Worm (Caenorhabditis elegans) whole organism, L1 larva: ENCODE measurements around the gene B0563.10.

Experiments
- C16A3.4 ChIP-seq: fragments of 150-350 bp; optimal IDR thresholded peaks from 2 replicates; lab custom pipeline; 2014; ENCODE audit warnings: missing biosample characterization, missing genetic modification characterization
- alr-1 ChIP-seq: fragments of 200-800 bp; sonication (Bioruptor generic); optimal IDR thresholded peaks from 2 replicates; lab custom pipeline; 2018; ENCODE audit warnings: borderline replicate concordance, mild to moderate bottlenecking, missing genetic modification characterization, missing compliant biosample characterization
- ceh-8 ChIP-seq: fragments of 200-800 bp; sonication (Bioruptor generic); optimal IDR thresholded peaks from 2 replicates; lab custom pipeline; 2018; ENCODE audit warnings: mild to moderate bottlenecking, missing genetic modification characterization, moderate library complexity, missing compliant biosample characterization
- ceh-82 ChIP-seq, 3 experiments: fragments of 150-350 bp in 1 of 3; sonication (generic microtip) in 2 of 3; optimal IDR thresholded peaks; 2 replicates each; lab custom pipeline; 2014 to 2017; ENCODE audit warnings: missing biosample characterization in 3 of 3, missing genetic modification characterization in 3 of 3
- ceh-88 ChIP-seq: fragments of 200-800 bp; sonication (Bioruptor generic); IDR thresholded peaks from 2 replicates; pipeline ENCODE4 v1.3.6; 2022; ENCODE audit warnings: missing genetic modification characterization, missing compliant biosample characterization
- dsc-1 ChIP-seq: sonication (generic microtip); optimal IDR thresholded peaks from 2 replicates; lab custom pipeline; 2016; ENCODE audit warnings: mild to moderate bottlenecking, missing genetic modification characterization, missing compliant biosample characterization
- efl-1 ChIP-seq, 4 experiments: fragments of 150-350 bp; optimal IDR thresholded peaks in 3 of 4; peaks in 1 of 4; 1 replicate in 1 of 4; 2 replicates in 3 of 4; lab custom pipeline; 2014; ENCODE audit warnings: missing biosample characterization in 2 of 4, missing genetic modification characterization in 2 of 4, missing genetic modification reagents in 2 of 4
- efl-3 ChIP-seq: fragments of 200-800 bp; sonication (Bioruptor generic); optimal IDR thresholded peaks from 2 replicates; lab custom pipeline; 2018; ENCODE audit warnings: mild to moderate bottlenecking, missing genetic modification characterization, missing compliant biosample characterization
- egl-13 ChIP-seq: sonication (generic microtip); optimal IDR thresholded peaks from 2 replicates; lab custom pipeline; 2016; ENCODE audit warnings: missing genotype, missing genetic modification reagents, missing genetic modification characterization, missing compliant biosample characterization
- egl-27 ChIP-seq, 2 experiments: fragments of 150-350 bp in 1 of 2; sonication (generic microtip); optimal IDR thresholded peaks; 3 replicates each; lab custom pipeline; 2017 to 2018; ENCODE audit warnings: missing biosample characterization in 2 of 2, missing genetic modification characterization in 2 of 2, missing genetic modification reagents in 2 of 2
- elt-2 ChIP-seq: sonication (generic microtip); optimal IDR thresholded peaks from 2 replicates; lab custom pipeline; 2016; ENCODE audit warnings: missing genetic modification characterization, mild to moderate bottlenecking, inconsistent platforms, missing compliant biosample characterization, missing genetic modification reagents
- elt-3 ChIP-seq, 6 experiments: fragments of 150-350 bp in 1 of 6; sonication (generic microtip); optimal IDR thresholded peaks; 2 replicates each; lab custom pipeline; 2017 to 2018; ENCODE audit warnings: missing biosample characterization in 6 of 6, missing genetic modification characterization in 6 of 6, inconsistent platforms in 1 of 6
- fkh-4 ChIP-seq: sonication (generic microtip); optimal IDR thresholded peaks from 2 replicates; lab custom pipeline; 2016; ENCODE audit warnings: missing compliant biosample characterization, missing genetic modification characterization, borderline replicate concordance
- fkh-8 ChIP-seq: sonication (generic microtip); optimal IDR thresholded peaks from 2 replicates; lab custom pipeline; 2016; ENCODE audit warnings: mild to moderate bottlenecking, missing genetic modification characterization, missing compliant biosample characterization
- fos-1 ChIP-seq: fragments of 150-350 bp; optimal IDR thresholded peaks from 2 replicates; lab custom pipeline; 2014; ENCODE audit warnings: missing biosample characterization, missing genetic modification characterization
- grh-1 ChIP-seq: fragments of 200-800 bp; sonication (Bioruptor generic); IDR thresholded peaks from 2 replicates; pipeline ENCODE4 v1.3.6; 2022; ENCODE audit warnings: missing genetic modification reagents, missing genetic modification characterization, missing compliant biosample characterization
- hlh-17 ChIP-seq: fragments of 200-800 bp; sonication (Bioruptor generic); optimal IDR thresholded peaks from 2 replicates; lab custom pipeline; 2018; ENCODE audit warnings: missing genetic modification characterization, mild to moderate bottlenecking, missing compliant biosample characterization, moderate library complexity, borderline replicate concordance
- hlh-4 ChIP-seq: sonication (generic microtip); optimal IDR thresholded peaks from 2 replicates; lab custom pipeline; 2016; ENCODE audit warnings: mild to moderate bottlenecking, missing genetic modification characterization, missing compliant biosample characterization
- lin-13 ChIP-seq: fragments of 150-350 bp; optimal IDR thresholded peaks from 2 replicates; lab custom pipeline; 2014; ENCODE audit warnings: missing biosample characterization, missing genetic modification reagents, missing genetic modification characterization
- lin-14 ChIP-seq: fragments of 200-800 bp; sonication (Bioruptor generic); optimal IDR thresholded peaks from 2 replicates; lab custom pipeline; 2018; ENCODE audit warnings: mild to moderate bottlenecking, missing genetic modification characterization, moderate library complexity, missing compliant biosample characterization
- lin-35 ChIP-seq, 2 experiments: fragments of 150-350 bp; optimal IDR thresholded peaks; 2 replicates each; lab custom pipeline; 2014; ENCODE audit warnings: missing biosample characterization in 2 of 2, missing genetic modification characterization in 2 of 2, missing genetic modification reagents in 2 of 2
- mef-2 ChIP-seq: fragments of 150-350 bp; optimal IDR thresholded peaks from 2 replicates; lab custom pipeline; 2014; ENCODE audit warnings: missing biosample characterization, missing genetic modification characterization
- mep-1 ChIP-seq: fragments of 150-350 bp; optimal IDR thresholded peaks from 2 replicates; lab custom pipeline; 2014; ENCODE audit warnings: missing biosample characterization, missing genetic modification characterization
- nhr-12 ChIP-seq: sonication (generic microtip); optimal IDR thresholded peaks from 2 replicates; lab custom pipeline; 2017; ENCODE audit warnings: missing biosample characterization, missing genetic modification characterization
- nhr-28 ChIP-seq: fragments of 150-350 bp; optimal IDR thresholded peaks from 2 replicates; lab custom pipeline; 2014; ENCODE audit warnings: missing biosample characterization, missing genetic modification characterization
- nhr-47 ChIP-seq: sonication (generic microtip); optimal IDR thresholded peaks from 2 replicates; lab custom pipeline; 2016; ENCODE audit warnings: mild to moderate bottlenecking, missing genetic modification characterization, moderate library complexity, missing compliant biosample characterization
- nhr-77 ChIP-seq: fragments of 150-350 bp; optimal IDR thresholded peaks from 2 replicates; lab custom pipeline; 2014; ENCODE audit warnings: missing biosample characterization, missing genetic modification characterization
- nhr-84 ChIP-seq: sonication (generic microtip); optimal IDR thresholded peaks from 2 replicates; lab custom pipeline; 2017; ENCODE audit warnings: missing biosample characterization, missing genetic modification characterization
- nhr-90 ChIP-seq: sonication (generic microtip); optimal IDR thresholded peaks from 2 replicates; lab custom pipeline; 2016; ENCODE audit warnings: mild to moderate bottlenecking, missing genetic modification characterization, missing compliant biosample characterization; ENCODE audit not compliant: poor library complexity
- pag-3 ChIP-seq: sonication (generic microtip); optimal IDR thresholded peaks from 2 replicates; lab custom pipeline; 2017; ENCODE audit warnings: missing genetic modification characterization, mild to moderate bottlenecking, missing compliant biosample characterization, antibody characterized with exemption, borderline replicate concordance; ENCODE audit not compliant: insufficient read depth
- snpc-4 ChIP-seq: fragments of 150-350 bp; optimal IDR thresholded peaks from 2 replicates; lab custom pipeline; 2014; ENCODE audit warnings: missing biosample characterization, missing genetic modification characterization
- snu-23 ChIP-seq: sonication (generic microtip); optimal IDR thresholded peaks from 2 replicates; lab custom pipeline; 2016; ENCODE audit warnings: missing genetic modification characterization, missing compliant biosample characterization
- tlp-1 ChIP-seq: fragments of 150-350 bp; optimal IDR thresholded peaks from 2 replicates; lab custom pipeline; 2014; ENCODE audit warnings: missing biosample characterization, missing genetic modification characterization
- zag-1 ChIP-seq: fragments of 150-350 bp; optimal IDR thresholded peaks from 2 replicates; lab custom pipeline; 2014; ENCODE audit warnings: missing biosample characterization, missing genetic modification characterization
- ztf-11 ChIP-seq, 2 experiments: sonication (generic microtip); optimal IDR thresholded peaks; 2 replicates each; lab custom pipeline; 2016 to 2017; ENCODE audit warnings: missing genetic modification characterization in 2 of 2, missing biosample characterization in 1 of 2, missing compliant biosample characterization in 1 of 2

The B0563.10 gene

ce11 chrX:9212675-9213074, 45.6 kb upstream of the B0563.10 start:
- TF ChIP-seq tlp-1 (no peak), efl-3 (GFP tag; lab: Kevin White, UChicago) (no peak), fos-1 (no peak), lin-35 (GFP tag; optimal IDR thresholded peaks at IDR 0.05; lab: Kevin White, UChicago) (peak in 1 of 2 experiments; percentile 29), mef-2 (tag; lab: Kevin White, UChicago) (no peak), pag-3 (tag; lab: Kevin White, UChicago) (no peak), elt-2 (tag; lab: Kevin White, UChicago) (peak; percentile 55), lin-14 (GFP tag; lab: Kevin White, UChicago) (no peak)

- peak; percentile 45 for TF ChIP-seq elt-2 (tag; lab: Kevin White, UChicago)
- TF ChIP-seq nhr-90 (tag; lab: Kevin White, UChicago), result peak; percentile 15
- TF ChIP-seq lin-35 (GFP tag; optimal IDR thresholded peaks at IDR 0.05; lab: Kevin White, UChicago), result peak in 1 of 2 experiments; percentile 23
- TF ChIP-seq lin-14 (GFP tag; lab: Kevin White, UChicago), result peak; percentile 9
- no peak for TF ChIP-seq dsc-1 (tag; lab: Kevin White, UChicago)
These were observed 43.0 kb upstream of the B0563.10 start for ce11 chrX:9210086-9210485.

ce11 chrX:9208933-9209332, 41.9 kb upstream of the B0563.10 start:
- TF ChIP-seq ztf-11 (tag; optimal IDR thresholded peaks at IDR 0.05; lab: Kevin White, UChicago) (no peak), grh-1 (no peak), hlh-4 (no peak), snpc-4 (tag; lab: Kevin White, UChicago) (no peak), alr-1 (tag; lab: Kevin White, UChicago) (no peak), nhr-28 (tag; lab: Kevin White, UChicago) (no peak), egl-27 (tag; optimal IDR thresholded peaks at IDR 0.05; lab: Kevin White, UChicago) (no peak), nhr-12 (tag; lab: Kevin White, UChicago) (no peak), ceh-88 (no peak), mep-1 (tag; lab: Kevin White, UChicago) (no peak), nhr-90 (tag; lab: Kevin White, UChicago) (no peak), nhr-47 (tag; lab: Kevin White, UChicago) (no peak), lin-14 (GFP tag; lab: Kevin White, UChicago) (no peak), ceh-82 (tag; optimal IDR thresholded peaks at IDR 0.05; lab: Kevin White, UChicago) (no peak), nhr-77 (tag; lab: Kevin White, UChicago) (no peak), elt-3 (tag; optimal IDR thresholded peaks at IDR 0.05; lab: Kevin White, UChicago) (no peak)

- TF ChIP-seq egl-13 (tag; lab: Kevin White, UChicago) (no peak), efl-1 (optimal IDR thresholded peaks at IDR 0.05; lab: Kevin White, UChicago) (no peak), efl-1 (GFP tag; optimal IDR thresholded peaks at IDR 0.05 in 1 of 2; lab: Kevin White, UChicago) (no peak), snpc-4 (tag; lab: Kevin White, UChicago) (no peak), nhr-84 (tag; lab: Kevin White, UChicago) (no peak), lin-13 (GFP tag; lab: Kevin White, UChicago) (no peak), nhr-12 (tag; lab: Kevin White, UChicago) (no peak), ceh-8 (GFP tag; lab: Kevin White, UChicago) (no peak), zag-1 (no peak), fkh-4 (tag; lab: Kevin White, UChicago) (no peak), hlh-17 (GFP tag; lab: Kevin White, UChicago) (no peak), C16A3.4 (tag; lab: Kevin White, UChicago) (no peak), lin-35 (GFP tag; optimal IDR thresholded peaks at IDR 0.05; lab: Kevin White, UChicago) (no peak), fkh-8 (tag; lab: Kevin White, UChicago) (no peak), mep-1 (tag; lab: Kevin White, UChicago) (no peak), snu-23 (no peak)
These were observed 41.4 kb upstream of the B0563.10 start for ce11 chrX:9208492-9208891.
